Fruit fly (Drosophila melanogaster) whole organism, wandering third instar larva: ENCODE data around the gene Ggt-1.

Experiments
- Abd-B ChIP-seq: fragments of >200 bp; optimal IDR thresholded peaks from 2 replicates; lab custom pipeline; 2017; ENCODE audit warnings: missing biosample characterization, missing genetic modification characterization
- CG32264 ChIP-seq: fragments of 200-800 bp; sonication (Bioruptor generic); optimal IDR thresholded peaks from 2 replicates; lab custom pipeline; 2016; ENCODE audit warnings: missing biosample characterization, missing genetic modification characterization
- CG9705 ChIP-seq: fragments of 200-800 bp; sonication (Bioruptor generic); optimal IDR thresholded peaks from 2 replicates; lab custom pipeline; 2018; ENCODE audit warnings: missing biosample characterization, mild to moderate bottlenecking, missing genetic modification characterization
- CrebA ChIP-seq: fragments of 200-800 bp; sonication (Bioruptor generic); optimal IDR thresholded peaks from 2 replicates; lab custom pipeline; 2016; ENCODE audit warnings: missing biosample characterization, mild to moderate bottlenecking, missing genetic modification characterization, borderline replicate concordance
- Dfd ChIP-seq: fragments of >200 bp; optimal IDR thresholded peaks from 2 replicates; lab custom pipeline; 2017; ENCODE audit warnings: missing biosample characterization, missing genetic modification characterization
- Dif ChIP-seq: fragments of 200-275, 200-300 bp; sonication (Bioruptor generic); optimal IDR thresholded peaks from 2 replicates; lab custom pipeline; 2018; ENCODE audit warnings: missing biosample characterization, missing genetic modification characterization; ENCODE audit not compliant: partially characterized antibody
- GATAd ChIP-seq: sonication (Bioruptor generic); optimal IDR thresholded peaks from 2 replicates; lab custom pipeline; 2016; ENCODE audit warnings: missing biosample characterization, missing genetic modification characterization
- HLH106 ChIP-seq: fragments of 200-800 bp; optimal IDR thresholded peaks from 3 replicates; lab custom pipeline; 2019; ENCODE audit warnings: missing biosample characterization, mild to moderate bottlenecking, missing genetic modification characterization, moderate library complexity
- Hnf4 ChIP-seq: fragments of 200-800 bp; sonication (Bioruptor generic); optimal IDR thresholded peaks from 2 replicates; lab custom pipeline; 2016; ENCODE audit warnings: missing biosample characterization, mild to moderate bottlenecking, missing genetic modification characterization
- Hr78 ChIP-seq: fragments of >200 bp; optimal IDR thresholded peaks from 2 replicates; lab custom pipeline; 2017; ENCODE audit warnings: missing biosample characterization, missing genetic modification characterization
- Hr83 ChIP-seq: fragments of 200-300 bp; sonication (Bioruptor generic); optimal IDR thresholded peaks from 2 replicates; lab custom pipeline; 2016; ENCODE audit warnings: missing biosample characterization, mild to moderate bottlenecking, missing genetic modification characterization, moderate library complexity; ENCODE audit not compliant: poor library complexity, severe bottlenecking
- Jra ChIP-seq: sonication (Bioruptor generic); optimal IDR thresholded peaks from 2 replicates; lab custom pipeline; 2016; ENCODE audit warnings: missing biosample characterization, missing genetic modification characterization
- Mio ChIP-seq: sonication (Bioruptor generic); optimal IDR thresholded peaks from 2 replicates; lab custom pipeline; 2016; ENCODE audit warnings: missing biosample characterization, missing genetic modification characterization
- Myc ChIP-seq: fragments of >200 bp; optimal IDR thresholded peaks from 2 replicates; lab custom pipeline; 2017
- N ChIP-seq: fragments of >200 bp; optimal IDR thresholded peaks from 2 replicates; lab custom pipeline; 2018; ENCODE audit warnings: missing biosample characterization, missing external identifiers, missing genetic modification characterization
- OdsH ChIP-seq: fragments of 200-800 bp; sonication (Bioruptor generic); optimal IDR thresholded peaks from 2 replicates; lab custom pipeline; 2016; ENCODE audit warnings: missing biosample characterization, mild to moderate bottlenecking, missing genetic modification characterization
- Rel ChIP-seq, 2 experiments: fragments of 200-800 bp; sonication (Bioruptor generic) in 1 of 2; optimal IDR thresholded peaks; 2 replicates in 1 of 2; 3 replicates in 1 of 2; lab custom pipeline; 2016 to 2019; ENCODE audit warnings: mild to moderate bottlenecking in 2 of 2, missing biosample characterization in 2 of 2, missing genetic modification characterization in 2 of 2, moderate library complexity in 1 of 2
- Sp1 ChIP-seq: fragments of 200-800 bp; sonication (Bioruptor generic); optimal IDR thresholded peaks from 3 replicates; lab custom pipeline; 2019; ENCODE audit warnings: missing biosample characterization, mild to moderate bottlenecking, missing genetic modification characterization, moderate library complexity
- br ChIP-seq: fragments of 200-800 bp; sonication (Bioruptor generic); optimal IDR thresholded peaks from 2 replicates; lab custom pipeline; 2016; ENCODE audit warnings: missing biosample characterization, missing genetic modification characterization
- dl ChIP-seq, 2 experiments: fragments of 175-275, 200-275 bp in 1 of 2; fragments of 200-275 bp in 1 of 2; sonication (Bioruptor generic); optimal IDR thresholded peaks; lab custom pipeline; 2018; ENCODE audit warnings: mild to moderate bottlenecking in 2 of 2, missing biosample characterization in 2 of 2, missing genetic modification characterization in 2 of 2, moderate library complexity in 2 of 2; ENCODE audit not compliant: partially characterized antibody in 2 of 2, insufficient read depth in 1 of 2
- dsf ChIP-seq: sonication (Bioruptor generic); optimal IDR thresholded peaks from 2 replicates; lab custom pipeline; 2016; ENCODE audit warnings: missing biosample characterization, missing genetic modification characterization, borderline replicate concordance
- ey ChIP-seq: fragments of 200-800 bp; sonication (Bioruptor generic); optimal IDR thresholded peaks from 2 replicates; lab custom pipeline; 2016; ENCODE audit warnings: missing biosample characterization, missing genetic modification characterization
- foxo ChIP-seq, 2 experiments: fragments of 200-800 bp; sonication (Bioruptor generic); optimal IDR thresholded peaks; 2 replicates in 1 of 2; 3 replicates in 1 of 2; lab custom pipeline; 2016 to 2017; ENCODE audit warnings: missing biosample characterization in 2 of 2, missing genetic modification characterization in 2 of 2
- fru ChIP-seq: fragments of 200-800 bp; sonication (Bioruptor generic); optimal IDR thresholded peaks from 3 replicates; lab custom pipeline; 2016; ENCODE audit warnings: missing biosample characterization, mild to moderate bottlenecking, missing genetic modification characterization
- h ChIP-seq: fragments of 200-800 bp; sonication (Bioruptor generic); optimal IDR thresholded peaks from 3 replicates; lab custom pipeline; 2016; ENCODE audit warnings: missing biosample characterization, mild to moderate bottlenecking, missing genetic modification characterization
- jim ChIP-seq: fragments of 175-275, 200-325 bp; sonication (Bioruptor generic); optimal IDR thresholded peaks from 2 replicates; lab custom pipeline; 2016; ENCODE audit warnings: missing biosample characterization, mild to moderate bottlenecking, missing genetic modification characterization
- lola ChIP-seq: fragments of >200 bp; optimal IDR thresholded peaks from 2 replicates; lab custom pipeline; 2017; ENCODE audit warnings: missing biosample characterization, missing genetic modification characterization
- pan ChIP-seq: fragments of >200 bp; optimal IDR thresholded peaks from 2 replicates; lab custom pipeline; 2017
- psq ChIP-seq: fragments of 200-800 bp; sonication (Bioruptor generic); optimal IDR thresholded peaks from 3 replicates; lab custom pipeline; 2017; ENCODE audit warnings: missing biosample characterization, mild to moderate bottlenecking, missing genetic modification characterization, moderate library complexity
- rgr ChIP-seq: fragments of 200-800 bp; sonication (Bioruptor generic); optimal IDR thresholded peaks from 3 replicates; lab custom pipeline; 2016; ENCODE audit warnings: missing biosample characterization, mild to moderate bottlenecking, missing genetic modification characterization
- sage ChIP-seq: fragments of 200-800 bp; sonication (Bioruptor generic); optimal IDR thresholded peaks from 2 replicates; lab custom pipeline; 2016; ENCODE audit warnings: missing biosample characterization, mild to moderate bottlenecking, missing genetic modification characterization
- sv ChIP-seq: fragments of 200-800 bp; sonication (Bioruptor generic); optimal IDR thresholded peaks from 3 replicates; lab custom pipeline; 2016; ENCODE audit warnings: missing biosample characterization, missing genetic modification characterization
- usp ChIP-seq: fragments of >200 bp; optimal IDR thresholded peaks from 2 replicates; lab custom pipeline; 2017; ENCODE audit warnings: missing biosample characterization, missing genetic modification characterization
- woc ChIP-seq: sonication (Bioruptor generic); optimal IDR thresholded peaks from 2 replicates; lab custom pipeline; 2016; ENCODE audit warnings: missing biosample characterization, mild to moderate bottlenecking, missing genetic modification characterization

Ggt-1 gene

dm6 chrX:18540268-18540667, 27.9 kb upstream of the Ggt-1 start (continued):
- TF ChIP-seq Dif = no peak
- peak; percentile 51 for TF ChIP-seq h
- TF ChIP-seq Abd-B (GFP tag; lab: Kevin White, UChicago) = no peak
- peak; percentile 47 for TF ChIP-seq fru
- no peak for TF ChIP-seq br (GFP tag; lab: Kevin White, UChicago)
- TF ChIP-seq pan (lab: Kevin White, UChicago) = no peak
- no peak for TF ChIP-seq Mio
- peak; percentile 42 for TF ChIP-seq rgr (GFP tag; lab: Kevin White, UChicago)

DNA sequence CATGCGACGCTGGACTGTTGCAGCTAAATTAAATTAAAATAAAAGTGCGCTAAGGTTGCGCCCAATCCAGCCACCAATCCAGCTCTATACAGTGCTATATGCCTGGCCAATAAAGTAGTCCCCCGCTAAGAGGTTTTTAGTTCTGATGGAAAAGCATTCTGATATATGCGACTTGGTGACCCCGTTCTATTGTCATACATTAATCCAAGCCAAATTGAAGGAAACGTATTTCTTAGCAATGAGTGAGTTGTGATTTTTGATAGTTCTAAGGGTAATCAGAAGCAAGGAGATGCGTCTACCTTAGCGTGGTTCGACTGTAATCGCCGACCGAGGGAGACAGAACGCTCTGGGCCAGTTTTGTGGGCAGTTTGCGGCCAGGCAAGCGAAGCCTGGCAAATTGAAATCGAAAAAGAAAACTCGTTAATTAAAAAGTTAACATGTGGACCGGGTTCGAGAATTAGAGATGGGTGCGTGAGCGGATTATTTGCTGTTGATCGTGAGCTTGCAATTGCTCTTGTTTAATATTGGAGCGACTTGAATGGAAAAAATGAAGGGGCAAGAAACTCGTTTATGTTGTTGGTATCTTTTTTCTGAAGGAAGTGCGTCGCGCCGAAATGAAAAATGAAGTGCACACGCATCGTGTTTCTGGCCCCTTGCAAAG, 26.0 kb upstream of the Ggt-1 start:
- TF ChIP-seq Rel (GFP tag; optimal IDR thresholded peaks at IDR 0.05; lab: Kevin White, UChicago) = no peak
- peak; percentile 25 for TF ChIP-seq Rel (tag; optimal IDR thresholded peaks at IDR 0.05; lab: Kevin White, UChicago)
- peak; percentile 80 for TF ChIP-seq fru
- no peak for TF ChIP-seq dsf (GFP tag; lab: Kevin White, UChicago)
- no peak for TF ChIP-seq Hr83 (GFP tag; lab: Kevin White, UChicago)
- peak; percentile 79 for TF ChIP-seq h
- TF ChIP-seq ey (GFP tag; lab: Kevin White, UChicago) = peak; percentile 76
- no peak for TF ChIP-seq Abd-B (GFP tag; lab: Kevin White, UChicago)
- TF ChIP-seq Hr78 (GFP tag; lab: Kevin White, UChicago) = no peak
- TF ChIP-seq pan (lab: Kevin White, UChicago) = no peak
- TF ChIP-seq HLH106 (tag; lab: Kevin White, UChicago) = peak; percentile 77
- TF ChIP-seq br (GFP tag; lab: Kevin White, UChicago) = peak; percentile 71
- TF ChIP-seq psq (GFP tag; lab: Kevin White, UChicago) = no peak
- peak; percentile 44 for TF ChIP-seq Hnf4 (GFP tag; lab: Kevin White, UChicago)
- TF ChIP-seq foxo (GFP tag; optimal IDR thresholded peaks at IDR 0.05; lab: Kevin White, UChicago) = peak in 1 of 2 experiments; percentile 69
- TF ChIP-seq usp (GFP tag; lab: Kevin White, UChicago) = no peak
- TF ChIP-seq Mio = no peak
- peak; percentile 22 for TF ChIP-seq OdsH
- TF ChIP-seq Sp1 (GFP tag; lab: Kevin White, UChicago) = peak; percentile 69
- no peak for TF ChIP-seq Dfd (GFP tag; lab: Kevin White, UChicago)
- TF ChIP-seq CG32264 = peak; percentile 4
- peak; percentile 48 for TF ChIP-seq CG9705 (GFP tag; lab: Kevin White, UChicago)
- peak; percentile 86 for TF ChIP-seq woc (GFP tag; lab: Kevin White, UChicago)
- peak; percentile 66 for TF ChIP-seq rgr (GFP tag; lab: Kevin White, UChicago)

DNA sequence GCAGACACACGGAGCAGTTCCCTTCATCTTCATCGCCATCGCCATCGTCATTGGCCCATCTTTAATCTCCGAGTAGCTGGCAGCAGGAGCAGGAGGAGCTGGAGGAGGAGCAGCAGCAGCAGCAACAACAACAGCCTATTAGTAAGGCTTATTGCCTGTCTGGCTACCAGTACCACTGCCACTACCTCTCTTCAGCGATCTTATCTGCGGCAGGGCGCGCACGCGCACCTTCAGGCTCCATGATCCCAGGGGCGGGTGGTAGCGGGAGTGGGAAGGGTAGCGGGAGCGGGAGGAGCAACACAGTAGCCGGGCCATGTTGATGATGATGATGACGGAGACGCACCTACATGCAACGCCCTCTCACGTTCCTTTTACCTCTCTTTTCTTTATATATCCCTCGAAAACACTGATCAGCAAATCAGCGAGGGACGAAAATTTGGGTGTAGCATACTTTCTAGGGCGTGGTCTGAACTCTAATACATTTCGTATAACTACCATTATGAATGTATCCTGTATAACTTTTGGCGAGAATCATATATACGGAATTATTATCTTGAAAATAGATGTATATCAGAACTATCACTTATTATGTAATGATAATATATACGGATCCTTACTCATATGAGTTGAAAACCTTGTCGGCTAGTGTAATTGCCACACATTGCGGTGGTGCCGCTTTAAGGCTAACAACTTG, 24.9 kb upstream of the Ggt-1 start:
- TF ChIP-seq dl (GFP tag; optimal IDR thresholded peaks at IDR 0.05; lab: Kevin White, UChicago; ENCODE audit: insufficient read depth in 1 of 2, partially characterized antibody in 2 of 2) = no peak
- peak; percentile 41 for TF ChIP-seq HLH106 (tag; lab: Kevin White, UChicago)
- TF ChIP-seq CG9705 (GFP tag; lab: Kevin White, UChicago) = no peak
- no peak for TF ChIP-seq Myc (lab: Kevin White, UChicago)
- no peak for TF ChIP-seq Rel (GFP tag; optimal IDR thresholded peaks at IDR 0.05; lab: Kevin White, UChicago)
- no peak for TF ChIP-seq Rel (tag; optimal IDR thresholded peaks at IDR 0.05; lab: Kevin White, UChicago)
- no peak for TF ChIP-seq Jra
- peak; percentile 14 for TF ChIP-seq fru
- TF ChIP-seq sv = no peak
- TF ChIP-seq dsf (GFP tag; lab: Kevin White, UChicago) = no peak
- TF ChIP-seq woc (GFP tag; lab: Kevin White, UChicago) = peak; percentile 34
- TF ChIP-seq psq (GFP tag; lab: Kevin White, UChicago) = peak; percentile 37
- no peak for TF ChIP-seq Hr78 (GFP tag; lab: Kevin White, UChicago)
- TF ChIP-seq Sp1 (GFP tag; lab: Kevin White, UChicago) = peak; percentile 22
- TF ChIP-seq N (GFP tag; lab: Kevin White, UChicago) = no peak
- TF ChIP-seq CrebA (GFP tag; lab: Kevin White, UChicago) = no peak
- TF ChIP-seq foxo (GFP tag; optimal IDR thresholded peaks at IDR 0.05; lab: Kevin White, UChicago) = no peak
- no peak for TF ChIP-seq Dfd (GFP tag; lab: Kevin White, UChicago)
- no peak for TF ChIP-seq lola
- TF ChIP-seq OdsH = no peak
- no peak for TF ChIP-seq sage (GFP tag; lab: Kevin White, UChicago)
- TF ChIP-seq usp (GFP tag; lab: Kevin White, UChicago) = no peak
- TF ChIP-seq br (GFP tag; lab: Kevin White, UChicago) = no peak
- TF ChIP-seq GATAd = no peak
- TF ChIP-seq Mio = no peak
- TF ChIP-seq jim (GFP tag; lab: Kevin White, UChicago) = no peak
- TF ChIP-seq CG32264 = no peak
